Worm (Caenorhabditis elegans): ENCODE data around the gene F46B3.8.

DNA sequence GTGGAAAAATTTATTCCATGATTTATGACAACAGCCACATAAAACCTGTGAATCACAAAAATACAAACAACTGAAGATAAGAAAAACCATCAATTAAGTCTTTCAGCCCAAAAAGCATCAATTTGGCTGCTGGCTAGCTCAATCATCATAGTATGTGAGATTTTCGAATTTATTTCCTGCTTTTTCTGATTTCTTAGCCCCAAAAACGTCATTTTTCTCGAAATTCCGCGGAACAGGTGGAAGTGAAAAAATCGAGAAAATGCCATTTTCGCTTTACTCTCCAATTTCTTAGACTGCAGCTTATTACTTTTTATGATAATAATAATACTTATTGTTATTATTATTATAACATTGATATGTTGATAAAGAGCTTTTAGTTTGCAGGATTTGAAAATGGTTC lies 18.9 kb upstream of the F46B3.8 start, which contains the start of gene srxa-15:
- no peak for TF ChIP-seq ceh-82 (tag; optimal IDR thresholded peaks at IDR 0.05)
- TF ChIP-seq nhr-237 (tag; optimal IDR thresholded peaks at IDR 0.05): no peak
- no peak for TF ChIP-seq lin-39 (tag; optimal IDR thresholded peaks at IDR 0.05)
- no peak for TF ChIP-seq mbf-1 (tag; optimal IDR thresholded peaks at IDR 0.05)
- no peak for TF ChIP-seq mdl-1 (tag; optimal IDR thresholded peaks at IDR 0.05)

Measured in whole organism, L2 larva.